Fruit fly (Drosophila melanogaster) whole organism, adult: ENCODE measurements around the gene Nhe3.

Source experiments
- CG11617 ChIP-seq: fragments of 200-800 bp; sonication (Bioruptor generic); optimal IDR thresholded peaks from 2 replicates; lab custom pipeline; 2017; ENCODE audit warnings: mild to moderate bottlenecking, missing biosample characterization, missing genetic modification reagents, missing genetic modification characterization
- CG12768 ChIP-seq: fragments of 200-800 bp; sonication (Bioruptor generic); optimal IDR thresholded peaks from 2 replicates; lab custom pipeline; 2017; ENCODE audit warnings: missing biosample characterization, missing genetic modification characterization, mild to moderate bottlenecking, moderate library complexity, missing genetic modification reagents
- CG14711 ChIP-seq: fragments of 200-800 bp; sonication (Bioruptor generic); optimal IDR thresholded peaks from 2 replicates; lab custom pipeline; 2018; ENCODE audit warnings: missing biosample characterization, mild to moderate bottlenecking, missing genetic modification characterization, moderate library complexity
- CG1620 ChIP-seq: fragments of 200-800 bp; sonication (Bioruptor generic); optimal IDR thresholded peaks from 2 replicates; lab custom pipeline; 2016; ENCODE audit warnings: missing biosample characterization, missing genetic modification characterization
- CG33017 ChIP-seq: fragments of 200-800 bp; sonication (Bioruptor generic); optimal IDR thresholded peaks from 2 replicates; lab custom pipeline; 2018; ENCODE audit warnings: missing biosample characterization, mild to moderate bottlenecking, missing genetic modification characterization, moderate library complexity
- CG5204 ChIP-seq: fragments of 200-800 bp; sonication (Bioruptor generic); optimal IDR thresholded peaks from 2 replicates; lab custom pipeline; 2016; ENCODE audit warnings: missing biosample characterization, missing genetic modification characterization
- CG7045 ChIP-seq: fragments of 200-800 bp; sonication (Bioruptor generic); optimal IDR thresholded peaks from 2 replicates; lab custom pipeline; 2017; ENCODE audit warnings: missing biosample characterization, mild to moderate bottlenecking, missing genetic modification characterization
- CG7101 ChIP-seq: fragments of 200-800 bp; sonication (Bioruptor generic); optimal IDR thresholded peaks from 2 replicates; lab custom pipeline; 2018; ENCODE audit warnings: missing biosample characterization, mild to moderate bottlenecking, missing genetic modification characterization, moderate library complexity
- Clk ChIP-seq: fragments of 200-800 bp; sonication (Bioruptor generic); optimal IDR thresholded peaks from 2 replicates; lab custom pipeline; 2017; ENCODE audit warnings: missing biosample characterization, missing genetic modification characterization
- Crg-1 ChIP-seq: fragments of 200-800 bp; sonication (Bioruptor generic); optimal IDR thresholded peaks from 2 replicates; lab custom pipeline; 2016; ENCODE audit warnings: missing biosample characterization, missing genetic modification characterization
- Hr96 ChIP-seq: fragments of 200-800 bp; sonication (Bioruptor generic); optimal IDR thresholded peaks from 2 replicates; lab custom pipeline; 2016; ENCODE audit warnings: missing biosample characterization, missing genetic modification characterization
- Mnt ChIP-seq: fragments of 200-800 bp; sonication (Bioruptor generic); optimal IDR thresholded peaks from 2 replicates; lab custom pipeline; 2016; ENCODE audit warnings: missing biosample characterization, mild to moderate bottlenecking, missing genetic modification characterization
- bab1 ChIP-seq: fragments of 200-800 bp; sonication (Bioruptor generic); optimal IDR thresholded peaks from 3 replicates; lab custom pipeline; 2019; ENCODE audit warnings: missing biosample characterization, mild to moderate bottlenecking, missing genetic modification characterization, moderate library complexity
- cic ChIP-seq: fragments of 200-800 bp; sonication (Bioruptor generic); optimal IDR thresholded peaks from 2 replicates; lab custom pipeline; 2017; ENCODE audit warnings: missing biosample characterization, mild to moderate bottlenecking, missing genetic modification characterization, moderate library complexity
- cnc ChIP-seq, 2 experiments: fragments of >200 bp; optimal IDR thresholded peaks; 2 replicates each; lab custom pipeline; 2017
- kay ChIP-seq: fragments of 200-800 bp; sonication (Bioruptor generic); peaks from one replicate; lab custom pipeline; 2016; ENCODE audit warnings: missing biosample characterization, missing genetic modification characterization, borderline replicate concordance
- ovo ChIP-seq: fragments of 200-800 bp; sonication (Bioruptor generic); optimal IDR thresholded peaks from 2 replicates; lab custom pipeline; 2016; ENCODE audit warnings: missing biosample characterization, missing genetic modification characterization
- pad ChIP-seq: fragments of 200-800 bp; sonication (Bioruptor generic); optimal IDR thresholded peaks from 3 replicates; lab custom pipeline; 2017; ENCODE audit warnings: missing biosample characterization, missing genetic modification characterization, mild to moderate bottlenecking, moderate library complexity, missing genetic modification reagents
- tj ChIP-seq: fragments of 200-800 bp; sonication (Bioruptor generic); optimal IDR thresholded peaks from 3 replicates; lab custom pipeline; 2017; ENCODE audit warnings: missing biosample characterization, mild to moderate bottlenecking, missing genetic modification characterization, moderate library complexity
- toe ChIP-seq: fragments of 200-800 bp; sonication (Bioruptor generic); optimal IDR thresholded peaks from 2 replicates; lab custom pipeline; 2016; ENCODE audit warnings: missing biosample characterization, missing genetic modification characterization

Nhe3 gene

DNA sequence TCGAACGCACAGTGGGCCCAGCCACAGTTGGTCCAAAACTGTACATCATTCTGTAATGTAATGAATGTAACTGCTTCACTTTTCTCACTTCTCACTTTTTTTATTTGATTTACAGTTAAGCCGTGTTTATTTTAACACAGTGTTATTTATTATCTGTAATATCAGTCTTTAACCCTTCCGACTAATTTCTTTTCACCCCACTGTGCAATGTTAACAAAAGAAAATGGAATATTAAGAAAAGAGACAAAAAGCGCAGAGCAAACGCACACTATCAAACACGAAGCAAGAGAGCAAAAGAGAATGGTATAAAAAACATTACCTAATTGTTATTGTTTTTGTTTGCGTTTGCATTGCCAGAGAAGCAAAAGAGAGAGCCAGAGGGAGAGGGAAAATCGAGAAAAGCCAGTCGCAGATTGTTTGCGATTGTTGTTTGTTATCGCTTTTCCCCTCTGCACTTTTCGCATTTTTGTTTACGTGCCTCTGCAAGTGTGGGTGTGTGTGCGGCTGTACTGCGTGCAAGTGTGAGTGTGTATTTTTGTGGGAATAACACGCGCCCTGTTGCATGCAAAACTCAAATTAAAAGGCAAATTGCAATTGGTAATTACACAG is 37.0 kb downstream of the Nhe3 start:
- TF ChIP-seq CG12768 (GFP tag; lab: Kevin White, UChicago), result peak; percentile 90
- peak; percentile 90 for TF ChIP-seq Hr96 (GFP tag; lab: Kevin White, UChicago)
- peak; percentile 79 for TF ChIP-seq Crg-1 (GFP tag; lab: Kevin White, UChicago)
- TF ChIP-seq CG33017 (tag; lab: Kevin White, UChicago), result peak; percentile 94
- peak; percentile 82 for TF ChIP-seq Clk (GFP tag; lab: Kevin White, UChicago)
- TF ChIP-seq CG1620 (GFP tag; lab: Kevin White, UChicago), result peak; percentile 84
- TF ChIP-seq CG7045 (GFP tag; lab: Kevin White, UChicago), result peak; percentile 91
- TF ChIP-seq CG14711, result peak; percentile 90
- peak; percentile 88 for TF ChIP-seq ovo (GFP tag; lab: Kevin White, UChicago)
- TF ChIP-seq bab1 (GFP tag; lab: Kevin White, UChicago), result peak; percentile 86
- peak; percentile 69 for TF ChIP-seq Mnt (GFP tag; lab: Kevin White, UChicago)
- peak; percentile 95 for TF ChIP-seq CG7101 (tag; lab: Kevin White, UChicago)
- no peak for TF ChIP-seq cnc (optimal IDR thresholded peaks at IDR 0.05; lab: Kevin White, UChicago)
- peak; percentile 98 for TF ChIP-seq kay (GFP tag; lab: Kevin White, UChicago)
- peak; percentile 82 for TF ChIP-seq tj (GFP tag; lab: Kevin White, UChicago)
- TF ChIP-seq toe (GFP tag; lab: Kevin White, UChicago), result no peak
- peak; percentile 69 for TF ChIP-seq pad (GFP tag; lab: Kevin White, UChicago)
- TF ChIP-seq cic (GFP tag; lab: Kevin White, UChicago), result peak; percentile 84
- TF ChIP-seq CG5204 (GFP tag; lab: Kevin White, UChicago), result peak; percentile 92
- TF ChIP-seq CG11617 (GFP tag; lab: Kevin White, UChicago), result peak; percentile 93

DNA sequence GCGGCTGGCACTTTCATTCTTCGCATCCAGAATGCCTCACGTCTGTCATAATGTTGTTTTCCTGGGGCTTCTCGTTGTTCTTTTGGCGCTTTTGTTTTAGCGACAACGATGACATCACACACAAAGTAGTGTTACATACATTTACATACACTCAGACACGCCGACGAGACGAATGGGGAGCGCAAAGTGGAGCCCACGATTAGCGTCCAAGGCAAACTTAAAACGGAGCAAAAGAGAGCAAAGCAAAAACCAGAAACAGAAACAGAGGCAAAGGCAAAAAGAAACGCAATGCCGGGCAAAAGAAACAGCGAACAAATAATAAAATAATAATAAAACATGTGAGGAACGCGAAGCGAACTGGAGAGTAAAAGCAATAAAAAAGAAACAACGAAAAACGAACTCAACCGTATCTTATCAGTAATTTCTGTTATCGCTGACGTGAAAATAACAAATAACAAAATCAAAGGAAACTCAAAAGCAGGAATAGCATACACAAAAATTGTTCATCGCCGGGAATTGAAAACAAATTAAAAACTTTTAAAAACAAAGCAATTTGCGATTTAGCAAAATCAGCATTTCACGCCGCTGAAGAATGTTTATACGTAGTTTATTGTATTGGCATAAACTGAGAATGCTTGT is 39.6 kb downstream of the Nhe3 start:
- peak; percentile 19 for TF ChIP-seq Crg-1 (GFP tag; lab: Kevin White, UChicago)
- TF ChIP-seq kay (GFP tag; lab: Kevin White, UChicago), result peak; percentile 99
- peak; percentile 48 for TF ChIP-seq Mnt (GFP tag; lab: Kevin White, UChicago)
- TF ChIP-seq tj (GFP tag; lab: Kevin White, UChicago), result peak; percentile 93
- TF ChIP-seq cic (GFP tag; lab: Kevin White, UChicago), result peak; percentile 52
- no peak for TF ChIP-seq CG7045 (GFP tag; lab: Kevin White, UChicago)

DNA sequence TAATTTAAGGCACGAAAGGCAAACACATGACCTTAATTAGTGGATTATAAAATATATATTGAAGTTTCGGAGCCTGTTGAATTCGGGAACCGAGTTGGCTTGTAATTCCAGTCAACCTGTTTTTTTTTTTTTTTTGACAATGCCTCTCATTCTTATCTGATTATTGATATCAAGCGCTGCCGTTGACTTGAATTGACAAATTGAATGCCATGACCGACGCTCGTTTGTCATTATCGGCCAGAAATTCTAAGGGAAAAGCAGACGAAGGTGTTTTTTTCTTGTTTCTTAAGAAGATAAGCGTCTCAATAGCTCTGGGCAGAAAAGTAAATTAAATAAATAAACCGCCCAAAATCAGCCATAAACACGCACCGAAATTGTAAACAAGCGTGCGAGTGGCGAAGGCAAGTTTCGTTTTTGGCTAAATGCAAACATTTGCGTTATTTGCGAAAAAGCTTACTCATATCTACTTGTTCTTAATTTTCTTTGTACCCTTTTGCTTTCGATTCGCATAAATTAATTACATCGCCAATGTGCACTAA is 40.9 kb downstream of the Nhe3 start:
- TF ChIP-seq Crg-1 (GFP tag; lab: Kevin White, UChicago), result peak; percentile 4
- TF ChIP-seq Mnt (GFP tag; lab: Kevin White, UChicago), result peak; percentile 7
- TF ChIP-seq ovo (GFP tag; lab: Kevin White, UChicago), result no peak
- TF ChIP-seq kay (GFP tag; lab: Kevin White, UChicago), result peak; percentile 37
- TF ChIP-seq tj (GFP tag; lab: Kevin White, UChicago), result peak; percentile 85

DNA sequence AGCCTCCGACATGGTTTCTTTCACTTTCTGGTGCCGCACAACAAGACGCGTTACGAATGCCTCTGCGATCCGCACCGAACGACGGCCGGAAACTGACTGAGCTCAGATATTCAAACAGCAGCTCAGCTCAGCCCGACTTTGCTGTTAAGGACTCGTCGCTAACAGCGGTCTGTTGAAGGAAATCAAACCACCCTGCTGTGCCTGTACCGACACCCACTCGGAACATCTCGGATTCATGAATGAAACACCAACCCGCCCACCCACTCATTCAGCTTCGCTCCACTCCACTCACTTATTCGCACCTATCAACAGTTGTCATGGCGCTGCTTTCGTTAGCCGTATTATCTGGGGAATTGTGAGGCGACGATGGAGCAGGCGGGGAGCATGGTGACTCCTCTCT is 51.9 kb downstream of the Nhe3 start, which contains the start of gene Oatp26F:
Oatp26F (minus strand) TSS at position 101 of the 400 bp plus-strand sequence.
- TF ChIP-seq pad (GFP tag; lab: Kevin White, UChicago), result no peak
- TF ChIP-seq CG33017 (tag; lab: Kevin White, UChicago), result no peak
- TF ChIP-seq CG7045 (GFP tag; lab: Kevin White, UChicago), result no peak
- TF ChIP-seq CG12768 (GFP tag; lab: Kevin White, UChicago), result no peak
- TF ChIP-seq Mnt (GFP tag; lab: Kevin White, UChicago), result no peak
- no peak for TF ChIP-seq CG1620 (GFP tag; lab: Kevin White, UChicago)
- TF ChIP-seq CG5204 (GFP tag; lab: Kevin White, UChicago), result no peak
- no peak for TF ChIP-seq CG14711
- TF ChIP-seq toe (GFP tag; lab: Kevin White, UChicago), result no peak
- TF ChIP-seq bab1 (GFP tag; lab: Kevin White, UChicago), result no peak
- TF ChIP-seq Crg-1 (GFP tag; lab: Kevin White, UChicago), result no peak
- no peak for TF ChIP-seq kay (GFP tag; lab: Kevin White, UChicago)
- no peak for TF ChIP-seq CG7101 (tag; lab: Kevin White, UChicago)
- no peak for TF ChIP-seq cic (GFP tag; lab: Kevin White, UChicago)
- no peak for TF ChIP-seq ovo (GFP tag; lab: Kevin White, UChicago)
- TF ChIP-seq cnc (optimal IDR thresholded peaks at IDR 0.05; lab: Kevin White, UChicago), result no peak
- TF ChIP-seq tj (GFP tag; lab: Kevin White, UChicago), result no peak
- TF ChIP-seq Clk (GFP tag; lab: Kevin White, UChicago), result no peak
- no peak for TF ChIP-seq CG11617 (GFP tag; lab: Kevin White, UChicago)
- TF ChIP-seq Hr96 (GFP tag; lab: Kevin White, UChicago), result no peak
